Worm (Caenorhabditis elegans): Measurements from ENCODE around the gene nas-32.

Gene nas-32

DNA sequence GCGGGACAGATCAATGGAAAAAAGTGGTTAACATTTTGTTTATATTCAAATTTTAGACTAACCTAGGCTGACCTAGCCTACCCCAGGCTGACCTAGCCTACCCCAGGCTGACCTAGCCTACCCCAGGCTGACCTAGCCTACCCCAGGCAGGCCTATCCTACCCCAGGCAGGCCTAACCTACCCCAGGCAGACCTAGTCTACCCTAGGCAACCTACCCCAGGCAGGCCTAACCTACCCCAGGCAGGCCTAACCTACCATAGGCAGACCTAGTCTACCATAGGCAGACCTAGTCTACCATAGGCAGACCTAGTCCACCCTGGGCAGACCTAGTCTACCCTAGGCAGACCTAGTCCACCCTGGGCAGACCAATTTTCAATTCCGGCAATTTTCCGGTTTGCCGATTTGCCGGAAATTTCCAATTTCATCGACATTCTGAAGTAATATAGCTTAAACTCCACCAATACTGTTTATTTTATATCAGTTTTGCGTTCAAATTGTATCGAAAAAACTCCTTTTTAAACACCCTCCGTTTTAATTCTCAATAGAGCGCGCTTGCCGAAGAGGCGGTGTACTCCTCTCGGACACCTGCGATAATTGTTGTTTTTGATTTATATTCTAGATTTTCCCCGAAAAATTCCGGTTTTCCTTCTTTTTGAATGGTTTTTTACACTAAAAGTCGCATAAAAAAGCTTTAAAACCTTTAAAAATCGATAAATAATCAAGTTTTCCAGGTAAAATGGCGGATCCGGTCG lies 5.4 kb upstream of the nas-32 start, which contains the start of gene trm-2A:
Gene trm-2A (plus strand): TSS at position 732 of the 752 bp plus-strand sequence.
- TF ChIP-seq sma-9 (GFP tag; optimal IDR thresholded peaks at IDR 0.05) (peak; percentile 89), sma-9 (tag; optimal IDR thresholded peaks at IDR 0.05) (no peak), sem-4 (tag; optimal IDR thresholded peaks at IDR 0.05) (peak; percentile 71), Y55F3AM.14 (GFP tag; optimal IDR thresholded peaks at IDR 0.05) (no peak), elt-1 (tag; optimal IDR thresholded peaks at IDR 0.05) (no peak), snpc-4 (tag; optimal IDR thresholded peaks at IDR 0.05) (peak; percentile 59), nhr-77 (tag; optimal IDR thresholded peaks at IDR 0.05) (peak; percentile 14), nhr-25 (tag; optimal IDR thresholded peaks at IDR 0.05) (peak; percentile 71), lin-39 (tag; optimal IDR thresholded peaks at IDR 0.05) (no peak), nhr-237 (tag; optimal IDR thresholded peaks at IDR 0.05) (peak; percentile 24), elt-3 (tag; optimal IDR thresholded peaks at IDR 0.05) (no peak), nhr-23 (tag; optimal IDR thresholded peaks at IDR 0.05) (no peak), unc-39 (tag; optimal IDR thresholded peaks at IDR 0.05) (no peak), mdl-1 (tag; optimal IDR thresholded peaks at IDR 0.05) (peak in 1 of 2 experiments; percentile 4), nhr-6 (tag; optimal IDR thresholded peaks at IDR 0.05) (peak; percentile 66), ZK546.5 (tag; optimal IDR thresholded peaks at IDR 0.05) (no peak), lsy-2 (tag; optimal IDR thresholded peaks at IDR 0.05) (peak; percentile 51 to 88), R02D3.7 (tag; optimal IDR thresholded peaks at IDR 0.05) (no peak), egl-27 (tag; optimal IDR thresholded peaks at IDR 0.05) (peak; percentile 19), ztf-1 (GFP tag; conservative IDR thresholded peaks at IDR 0.05) (no peak), ceh-82 (tag; optimal IDR thresholded peaks at IDR 0.05) (no peak), aly-2 (tag; optimal IDR thresholded peaks at IDR 0.05) (no peak), nhr-21 (tag; optimal IDR thresholded peaks at IDR 0.05) (peak; percentile 69), dmd-4 (tag; optimal IDR thresholded peaks at IDR 0.05) (no peak), peb-1 (tag; optimal IDR thresholded peaks at IDR 0.05) (no peak), crh-2 (tag; optimal IDR thresholded peaks at IDR 0.05) (peak; percentile 79), zag-1 (tag; optimal IDR thresholded peaks at IDR 0.05) (no peak), nhr-10 (tag; optimal IDR thresholded peaks at IDR 0.05) (no peak), sma-3 (GFP tag; optimal IDR thresholded peaks at IDR 0.05) (peak; percentile 85), lin-11 (tag; optimal IDR thresholded peaks at IDR 0.05) (no peak), gmeb-1 (tag; optimal IDR thresholded peaks at IDR 0.05) (peak; percentile 97), mab-5 (tag; optimal IDR thresholded peaks at IDR 0.05) (peak; percentile 26), ama-1 (optimal IDR thresholded peaks at IDR 0.05) (no peak), nhr-12 (tag; optimal IDR thresholded peaks at IDR 0.05) (no peak), F13H6.1 (tag; optimal IDR thresholded peaks at IDR 0.05) (peak; percentile 72), ceh-16 (tag; optimal IDR thresholded peaks at IDR 0.05) (no peak), lin-13 (GFP tag; optimal IDR thresholded peaks at IDR 0.05) (peak; percentile 85), unc-62 (GFP tag; optimal IDR thresholded peaks at IDR 0.05) (no peak), nhr-129 (tag; optimal IDR thresholded peaks at IDR 0.05) (peak; percentile 69), mbf-1 (tag; optimal IDR thresholded peaks at IDR 0.05) (no peak), ztf-11 (tag; optimal IDR thresholded peaks at IDR 0.05) (no peak), nhr-11 (tag; optimal IDR thresholded peaks at IDR 0.05) (no peak), ztf-4 (tag; optimal IDR thresholded peaks at IDR 0.05) (peak; percentile 42), skn-1 (tag; optimal IDR thresholded peaks at IDR 0.05) (no peak), blmp-1 (tag; optimal IDR thresholded peaks at IDR 0.05; ENCODE audit: insufficient read depth) (peak; percentile 42), C34F6.9 (tag; optimal IDR thresholded peaks at IDR 0.05) (peak; percentile 62), fos-1 (tag; optimal IDR thresholded peaks at IDR 0.05) (peak; percentile 38), alr-1 (tag; optimal IDR thresholded peaks at IDR 0.05) (no peak), unc-55 (GFP tag; optimal IDR thresholded peaks at IDR 0.05) (peak; percentile 80)
